Fruit fly (Drosophila melanogaster): Measurements from ENCODE around the gene CG42266.

The CG42266 gene

dm6 chr2L:16326892-16327291, 13.3 kb downstream of the CG42266 start, which contains the start of gene CG4278 (continued):
- TF ChIP-seq tup (GFP tag; optimal IDR thresholded peaks at IDR 0.05) (no peak), en (GFP tag; optimal IDR thresholded peaks at IDR 0.05) (no peak), CG32767 (GFP tag; IDR thresholded peaks at IDR 0.05) (no peak), trem (tag; optimal IDR thresholded peaks at IDR 0.05) (peak; percentile 99), Dp (GFP tag; optimal IDR thresholded peaks at IDR 0.05) (peak; percentile 87), Poxn (GFP tag; IDR thresholded peaks at IDR 0.05) (no peak), gt (GFP tag; IDR thresholded peaks at IDR 0.05) (no peak), CG31441 (GFP tag; IDR thresholded peaks at IDR 0.05) (no peak)

DNA sequence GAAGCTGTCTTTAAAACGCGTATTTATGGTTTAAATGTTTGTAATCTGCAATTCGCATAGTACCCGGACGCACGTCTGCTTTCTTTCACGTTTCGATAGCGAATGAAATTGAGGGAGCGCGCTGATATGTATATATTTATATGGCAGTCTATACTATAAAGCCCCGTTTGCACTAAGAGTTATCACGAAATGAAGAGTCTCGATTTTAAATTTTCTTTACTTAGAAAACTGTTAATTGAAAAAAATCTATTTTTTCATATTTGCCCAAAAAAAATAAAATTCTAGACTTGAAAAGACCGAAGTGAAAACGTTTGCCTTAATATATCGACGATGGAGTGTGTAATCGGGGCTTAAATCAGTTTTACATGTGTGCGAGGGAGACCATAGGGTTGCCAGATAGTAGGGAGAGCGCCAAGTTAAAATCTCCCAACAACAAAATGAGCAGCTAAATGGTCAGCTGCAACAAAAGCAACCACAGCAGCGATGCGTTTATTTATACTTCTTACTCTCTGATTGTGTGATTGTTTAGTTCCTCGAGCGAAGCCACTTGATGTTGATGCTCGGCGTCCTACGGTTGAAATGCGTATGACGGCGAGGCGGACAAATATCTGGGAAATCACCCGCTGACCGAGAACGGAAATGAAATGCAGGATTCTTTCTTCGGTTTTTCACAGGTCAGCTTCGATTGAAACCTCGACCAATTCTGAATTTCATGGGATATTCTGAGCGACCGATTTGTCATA, 14.5 kb downstream of the CG42266 start, which contains the start of gene cact:
cact (minus strand) TSS at position 693 of the 743 bp plus-strand sequence.
- peak; percentile 91 for TF ChIP-seq Ets97D (GFP tag; optimal IDR thresholded peaks at IDR 0.05)
- no peak for TF ChIP-seq hkb (optimal IDR thresholded peaks at IDR 0.05)
- TF ChIP-seq hkb (GFP tag; IDR thresholded peaks at IDR 0.05), result peak; percentile 92
- peak; percentile 39 for TF ChIP-seq pfk (GFP tag; optimal IDR thresholded peaks at IDR 0.05)
- peak; percentile 96 for TF ChIP-seq Xbp1 (GFP tag; optimal IDR thresholded peaks at IDR 0.05)
- TF ChIP-seq ash1 (GFP tag; optimal IDR thresholded peaks at IDR 0.05), result no peak
- peak; percentile 82 for TF ChIP-seq CG5245 (GFP tag; optimal IDR thresholded peaks at IDR 0.05)
- TF ChIP-seq Nf-YA (GFP tag; IDR thresholded peaks at IDR 0.05), result peak; percentile 72; the same call in 1 of the 2 replicates
- TF ChIP-seq CG13296 (GFP tag; optimal IDR thresholded peaks at IDR 0.05), result peak; percentile 85
- peak; percentile 87 for TF ChIP-seq Camta (GFP tag; optimal IDR thresholded peaks at IDR 0.05)
- peak; percentile 90 for TF ChIP-seq ems (GFP tag; optimal IDR thresholded peaks at IDR 0.05)
- peak; percentile 89 for TF ChIP-seq Blimp-1 (GFP tag; optimal IDR thresholded peaks at IDR 0.05)
- TF ChIP-seq CG9876 (GFP tag; optimal IDR thresholded peaks at IDR 0.05), result peak; percentile 89
- peak; percentile 49 for TF ChIP-seq fd102C (GFP tag; optimal IDR thresholded peaks at IDR 0.05)
- TF ChIP-seq CG10959 (GFP tag; IDR thresholded peaks at IDR 0.05), result peak; percentile 83
- no peak for TF ChIP-seq CG4707 (GFP tag; optimal IDR thresholded peaks at IDR 0.05)
- TF ChIP-seq nerfin-1 (tag; optimal IDR thresholded peaks at IDR 0.05), result peak; percentile 81
- TF ChIP-seq kni (GFP tag; optimal IDR thresholded peaks at IDR 0.05), result peak; percentile 45
- peak; percentile 79 for TF ChIP-seq wor (GFP tag; IDR thresholded peaks at IDR 0.05)
- no peak; the same call in 1 of the 2 replicates for TF ChIP-seq CG14667 (GFP tag; IDR thresholded peaks at IDR 0.05)
- peak; percentile 99 for TF ChIP-seq sens (GFP tag)
- TF ChIP-seq jumu (GFP tag; optimal IDR thresholded peaks at IDR 0.05), result peak; percentile 94
- TF ChIP-seq Dll (GFP tag; IDR thresholded peaks at IDR 0.05; ENCODE audit: partially characterized antibody), result peak; percentile 66
- TF ChIP-seq Xrp1 (GFP tag; IDR thresholded peaks at IDR 0.05), result peak; percentile 95
- peak; percentile 96 for TF ChIP-seq CHES-1-like (GFP tag; optimal IDR thresholded peaks at IDR 0.05)
- TF ChIP-seq btn (GFP tag; optimal IDR thresholded peaks at IDR 0.05), result peak; percentile 77
- peak; percentile 73 for TF ChIP-seq pb (GFP tag; optimal IDR thresholded peaks at IDR 0.05)
- TF ChIP-seq CG10462 (GFP tag; optimal IDR thresholded peaks at IDR 0.05), result peak; percentile 85
- peak; percentile 70 for TF ChIP-seq BEAF-32 (GFP tag; optimal IDR thresholded peaks at IDR 0.05)
- peak; percentile 45 for TF ChIP-seq Sin3A (optimal IDR thresholded peaks at IDR 0.05)
- peak; percentile 66 for TF ChIP-seq rib (GFP tag; IDR thresholded peaks at IDR 0.05)
- TF ChIP-seq CG16813 (GFP tag; IDR thresholded peaks at IDR 0.05; ENCODE audit: partially characterized antibody), result peak; percentile 57; the same call in 2 of the 3 replicates
- TF ChIP-seq Ets65A (GFP tag), result peak; percentile 99
- TF ChIP-seq dimm (GFP tag; IDR thresholded peaks at IDR 0.05), result no peak
- peak; percentile 91 for TF ChIP-seq CG11456 (GFP tag; IDR thresholded peaks at IDR 0.05)
- TF ChIP-seq gfzf (GFP tag; optimal IDR thresholded peaks at IDR 0.05), result peak; percentile 46
- TF ChIP-seq yki (optimal IDR thresholded peaks at IDR 0.05), result no peak
- TF ChIP-seq CG34376 (GFP tag; optimal IDR thresholded peaks at IDR 0.05), result peak; percentile 84
- TF ChIP-seq Meics (GFP tag; optimal IDR thresholded peaks at IDR 0.05), result peak; percentile 92
- peak; percentile 84 for TF ChIP-seq cg (GFP tag; optimal IDR thresholded peaks at IDR 0.05)
- TF ChIP-seq Sry-β (GFP tag; optimal IDR thresholded peaks at IDR 0.05), result peak; percentile 47
- peak; percentile 86 for TF ChIP-seq salm (tag; optimal IDR thresholded peaks at IDR 0.05)

Measured in whole organism, embryonic.